Worm (Caenorhabditis elegans) whole organism, late embryonic: ENCODE measurements around the gene ZC21.6.

Experiments
- C08G9.2 ChIP-seq: sonication (generic microtip); optimal IDR thresholded peaks from 2 replicates; lab custom pipeline; 2016; ENCODE audit warnings: mild to moderate bottlenecking, missing genetic modification characterization, moderate library complexity, missing compliant biosample characterization
- C38D4.7 ChIP-seq: fragments of 200-800 bp; sonication (Bioruptor generic); optimal IDR thresholded peaks from 2 replicates; lab custom pipeline; 2018; ENCODE audit warnings: mild to moderate bottlenecking, missing genetic modification characterization, moderate library complexity, missing compliant biosample characterization
- F13H6.1 ChIP-seq: sonication (generic microtip); optimal IDR thresholded peaks from 2 replicates; lab custom pipeline; 2016; ENCODE audit warnings: missing genetic modification characterization, missing compliant biosample characterization
- K02D7.2 ChIP-seq: sonication (generic microtip); optimal IDR thresholded peaks from 2 replicates; lab custom pipeline; 2017; ENCODE audit warnings: mild to moderate bottlenecking, missing genetic modification characterization, missing compliant biosample characterization
- K09A11.1 ChIP-seq: sonication (generic microtip); optimal IDR thresholded peaks from 2 replicates; lab custom pipeline; 2017; ENCODE audit warnings: antibody characterized with exemption, mild to moderate bottlenecking, missing genetic modification characterization, missing compliant biosample characterization; ENCODE audit not compliant: insufficient read depth
- ahr-1 ChIP-seq: sonication (generic microtip); optimal IDR thresholded peaks from 2 replicates; lab custom pipeline; 2016; ENCODE audit warnings: missing genetic modification characterization, missing compliant biosample characterization
- ceh-2 ChIP-seq: sonication (generic microtip); optimal IDR thresholded peaks from 2 replicates; lab custom pipeline; 2016; ENCODE audit warnings: missing genotype, missing genetic modification characterization, missing compliant biosample characterization
- ceh-24 ChIP-seq: sonication (generic microtip); optimal IDR thresholded peaks from 2 replicates; lab custom pipeline; 2016; ENCODE audit warnings: mild to moderate bottlenecking, missing genetic modification characterization, missing compliant biosample characterization
- ceh-30 ChIP-seq: fragments of 150-350 bp; optimal IDR thresholded peaks from 2 replicates; lab custom pipeline; 2014; ENCODE audit warnings: missing biosample characterization, missing genetic modification characterization
- ceh-34 ChIP-seq: sonication (generic microtip); optimal IDR thresholded peaks from 2 replicates; lab custom pipeline; 2016; ENCODE audit warnings: mild to moderate bottlenecking, missing genetic modification characterization, missing compliant biosample characterization
- ceh-45 ChIP-seq: fragments of 200-800 bp; sonication (Bioruptor generic); IDR thresholded peaks from 2 replicates; pipeline ENCODE4 v1.3.6; 2022; ENCODE audit warnings: missing genetic modification reagents, missing genetic modification characterization, missing compliant biosample characterization
- ceh-48 ChIP-seq: sonication (generic microtip); optimal IDR thresholded peaks from 2 replicates; lab custom pipeline; 2016; ENCODE audit warnings: missing genetic modification characterization, inconsistent platforms, missing compliant biosample characterization
- ceh-9 ChIP-seq: sonication (generic microtip); optimal IDR thresholded peaks from 2 replicates; lab custom pipeline; 2016; ENCODE audit warnings: mild to moderate bottlenecking, missing genetic modification characterization, inconsistent platforms, missing compliant biosample characterization
- dve-1 ChIP-seq: sonication (generic microtip); optimal IDR thresholded peaks from 2 replicates; lab custom pipeline; 2017; ENCODE audit warnings: antibody characterized with exemption, mild to moderate bottlenecking, missing genetic modification characterization, missing compliant biosample characterization
- elt-4 ChIP-seq: sonication (generic microtip); optimal IDR thresholded peaks from 2 replicates; lab custom pipeline; 2016; ENCODE audit warnings: missing genetic modification characterization, missing compliant biosample characterization
- fax-1 ChIP-seq: sonication (generic microtip); optimal IDR thresholded peaks from 2 replicates; lab custom pipeline; 2016; ENCODE audit warnings: missing genotype, missing genetic modification characterization, missing compliant biosample characterization
- fkh-10 ChIP-seq: fragments of 150-350 bp; optimal IDR thresholded peaks from 2 replicates; lab custom pipeline; 2014; ENCODE audit warnings: missing biosample characterization, missing genetic modification reagents, missing genetic modification characterization
- hlh-13 ChIP-seq: fragments of 200-800 bp; sonication (Bioruptor generic); optimal IDR thresholded peaks from 2 replicates; lab custom pipeline; 2018; ENCODE audit warnings: mild to moderate bottlenecking, missing genetic modification characterization, missing compliant biosample characterization
- madf-2 ChIP-seq: sonication (generic microtip); optimal IDR thresholded peaks from 2 replicates; lab custom pipeline; 2017; ENCODE audit warnings: missing genetic modification characterization, missing compliant biosample characterization
- mec-3 ChIP-seq: sonication (generic microtip); optimal IDR thresholded peaks from 2 replicates; lab custom pipeline; 2016; ENCODE audit warnings: borderline replicate concordance, missing genetic modification characterization, missing compliant biosample characterization
- nfya-1 ChIP-seq: sonication (generic microtip); optimal IDR thresholded peaks from 2 replicates; lab custom pipeline; 2017; ENCODE audit warnings: missing genetic modification characterization, mild to moderate bottlenecking, missing compliant biosample characterization, antibody characterized with exemption, moderate library complexity
- nhr-11 ChIP-seq: fragments of 150-350 bp; optimal IDR thresholded peaks from 2 replicates; lab custom pipeline; 2014; ENCODE audit warnings: missing biosample characterization, missing genetic modification characterization
- npax-4 ChIP-seq: sonication (generic microtip); optimal IDR thresholded peaks from 2 replicates; lab custom pipeline; 2016; ENCODE audit warnings: missing genetic modification characterization, missing compliant biosample characterization
- pag-3 ChIP-seq: sonication (generic microtip); optimal IDR thresholded peaks from 2 replicates; lab custom pipeline; 2016; ENCODE audit warnings: missing compliant biosample characterization, missing genetic modification characterization, borderline replicate concordance
- pax-1 ChIP-seq: fragments of 150-350 bp; optimal IDR thresholded peaks from 2 replicates; lab custom pipeline; 2014; ENCODE audit warnings: missing biosample characterization, missing genetic modification characterization
- pha-2 ChIP-seq: sonication (generic microtip); optimal IDR thresholded peaks from 2 replicates; lab custom pipeline; 2017; ENCODE audit warnings: mild to moderate bottlenecking, missing genetic modification characterization, missing compliant biosample characterization
- pqm-1 ChIP-seq: sonication (generic microtip); optimal IDR thresholded peaks from 2 replicates; lab custom pipeline; 2016; ENCODE audit warnings: missing genetic modification characterization, missing compliant biosample characterization
- rnt-1 ChIP-seq: sonication (generic microtip); optimal IDR thresholded peaks from 2 replicates; lab custom pipeline; 2016; ENCODE audit warnings: missing genetic modification characterization, missing compliant biosample characterization
- sdc-2 ChIP-seq: sonication (generic microtip); optimal IDR thresholded peaks from 2 replicates; lab custom pipeline; 2016; ENCODE audit warnings: missing genotype, missing genetic modification characterization, missing compliant biosample characterization
- sox-2 ChIP-seq: fragments of 200-800 bp; sonication (Bioruptor generic); IDR thresholded peaks from 2 replicates; pipeline ENCODE4 v1.3.6; 2022; ENCODE audit warnings: missing genetic modification reagents, missing genetic modification characterization, missing compliant biosample characterization
- sox-4 ChIP-seq: sonication (generic microtip); optimal IDR thresholded peaks from 2 replicates; lab custom pipeline; 2017; ENCODE audit warnings: mild to moderate bottlenecking, missing genetic modification characterization, inconsistent platforms, missing compliant biosample characterization
- syd-9 ChIP-seq: sonication (generic microtip); optimal IDR thresholded peaks from 2 replicates; lab custom pipeline; 2016; ENCODE audit warnings: mild to moderate bottlenecking, missing genetic modification characterization, moderate library complexity, missing compliant biosample characterization
- tbx-7 ChIP-seq: sonication (generic microtip); optimal IDR thresholded peaks from 2 replicates; lab custom pipeline; 2016; ENCODE audit warnings: missing genotype, missing genetic modification characterization, missing compliant biosample characterization
- ttx-3 ChIP-seq: sonication (generic microtip); optimal IDR thresholded peaks from 2 replicates; lab custom pipeline; 2016; ENCODE audit warnings: missing genetic modification reagents, missing genetic modification characterization, missing compliant biosample characterization
- unc-3 ChIP-seq, 2 experiments: fragments of 200-800 bp in 1 of 2; sonication (Bioruptor generic) in 1 of 2; sonication (generic microtip) in 1 of 2; conservative IDR thresholded peaks in 1 of 2; optimal IDR thresholded peaks in 1 of 2; 2 replicates each; pipeline versions ENCODE4 v1.3.6 to Lab custom; 2016 to 2022; ENCODE audit warnings: missing compliant biosample characterization in 2 of 2, missing genetic modification characterization in 2 of 2, missing genetic modification reagents in 1 of 2
- unc-42 ChIP-seq: sonication (generic microtip); optimal IDR thresholded peaks from 2 replicates; lab custom pipeline; 2016; ENCODE audit warnings: missing genotype, missing genetic modification characterization, missing compliant biosample characterization
- unc-86 ChIP-seq: sonication (generic microtip); optimal IDR thresholded peaks from 2 replicates; lab custom pipeline; 2016; ENCODE audit warnings: missing genetic modification characterization, missing compliant biosample characterization
- ztf-16 ChIP-seq: sonication (generic microtip); optimal IDR thresholded peaks from 2 replicates; lab custom pipeline; 2017; ENCODE audit warnings: missing genetic modification characterization, missing compliant biosample characterization

The ZC21.6 gene

ce11 chrIII:8529002-8529401 is 16.4 kb downstream of the ZC21.6 start (continued):
- TF ChIP-seq ceh-2 (peak; percentile 75), ceh-9 (tag; lab: Kevin White, UChicago) (no peak), ztf-16 (tag; lab: Kevin White, UChicago) (no peak), ceh-48 (tag; lab: Kevin White, UChicago) (no peak), madf-2 (tag; lab: Kevin White, UChicago) (no peak), elt-4 (tag; lab: Kevin White, UChicago) (no peak), pax-1 (tag; lab: Kevin White, UChicago) (no peak), pqm-1 (tag; lab: Kevin White, UChicago) (no peak), fax-1 (tag; lab: Kevin White, UChicago) (no peak), unc-86 (tag; lab: Kevin White, UChicago) (no peak), C38D4.7 (no peak), nhr-11 (tag; lab: Kevin White, UChicago) (no peak), ttx-3 (no peak), K09A11.1 (peak; percentile 14), npax-4 (tag; lab: Kevin White, UChicago) (no peak), sdc-2 (peak; percentile 2), sox-2 (no peak), ceh-34 (tag; lab: Kevin White, UChicago) (peak; percentile 46), F13H6.1 (no peak), pha-2 (no peak), ahr-1 (tag; lab: Kevin White, UChicago) (no peak), hlh-13 (no peak), pag-3 (tag; lab: Kevin White, UChicago) (no peak), ceh-45 (GFP tag; lab: Robert Waterston, UW) (no peak), dve-1 (tag; lab: Kevin White, UChicago) (no peak), sox-4 (no peak), syd-9 (tag; lab: Kevin White, UChicago) (no peak), ceh-30 (tag; lab: Kevin White, UChicago) (no peak), unc-3 (GFP tag; conservative IDR thresholded peaks at IDR 0.05; lab: Robert Waterston, UW) (no peak), unc-3 (tag; optimal IDR thresholded peaks at IDR 0.05; lab: Kevin White, UChicago) (no peak)

ce11 chrIII:8524773-8525172 is 20.6 kb downstream of the ZC21.6 start, which contains the start of gene idpp-15:
idpp-15 (plus strand) TSS chrIII:8525073.
- TF ChIP-seq syd-9 (tag; lab: Kevin White, UChicago): no peak
- TF ChIP-seq mec-3 (tag; lab: Kevin White, UChicago): no peak
- TF ChIP-seq sdc-2: no peak
- TF ChIP-seq nfya-1 (tag; lab: Kevin White, UChicago): no peak
- no peak for TF ChIP-seq ceh-24 (tag; lab: Kevin White, UChicago)
- no peak for TF ChIP-seq K02D7.2 (tag; lab: Kevin White, UChicago)
- TF ChIP-seq unc-42 (tag; lab: Kevin White, UChicago): no peak
- no peak for TF ChIP-seq K09A11.1
- TF ChIP-seq fkh-10 (GFP tag; lab: Kevin White, UChicago): no peak
- TF ChIP-seq nhr-11 (tag; lab: Kevin White, UChicago): no peak
- no peak for TF ChIP-seq sox-4
- TF ChIP-seq dve-1 (tag; lab: Kevin White, UChicago): no peak
- TF ChIP-seq C08G9.2: no peak
- TF ChIP-seq tbx-7 (tag; lab: Kevin White, UChicago): no peak
- TF ChIP-seq unc-3 (GFP tag; conservative IDR thresholded peaks at IDR 0.05; lab: Robert Waterston, UW): no peak
- no peak for TF ChIP-seq unc-3 (tag; optimal IDR thresholded peaks at IDR 0.05; lab: Kevin White, UChicago)
- TF ChIP-seq rnt-1 (tag; lab: Kevin White, UChicago): no peak
